Fruit fly (Drosophila melanogaster) whole organism, embryonic: Measurements from ENCODE around the gene CG31515.

Experiments
- Adf1 ChIP-seq: fragments of 200-800 bp; sonication (Bioruptor generic); IDR thresholded peaks from 2 replicates; pipeline ENCODE4 v1.3.6; 2022; ENCODE audit warnings: missing biosample characterization, missing genetic modification characterization
- Atf3 ChIP-seq: fragments of 200-800 bp; sonication (Bioruptor generic); optimal IDR thresholded peaks from 3 replicates; lab custom pipeline; 2016; ENCODE audit warnings: missing biosample characterization, missing genetic modification characterization
- CG10147 ChIP-seq: fragments of 200-800 bp; sonication (Bioruptor generic); optimal IDR thresholded peaks from 2 replicates; lab custom pipeline; 2019; ENCODE audit warnings: missing biosample characterization, mild to moderate bottlenecking, missing genetic modification characterization, moderate library complexity
- CG10321 ChIP-seq: fragments of 200-800 bp; sonication (Bioruptor generic); IDR thresholded peaks from 2 replicates; pipeline ENCODE4 v1.3.6; 2022; ENCODE audit warnings: missing biosample characterization, missing genetic modification characterization
- CG11695 ChIP-seq: fragments of 200-800 bp; sonication (Bioruptor generic); IDR thresholded peaks from 3 replicates; pipeline ENCODE4 v1.3.6; 2022; ENCODE audit warnings: missing biosample characterization, missing genetic modification characterization
- CG12071 ChIP-seq: fragments of 200-800 bp; sonication (Bioruptor generic); optimal IDR thresholded peaks from 3 replicates; lab custom pipeline; 2018; ENCODE audit warnings: missing biosample characterization, mild to moderate bottlenecking, missing genetic modification characterization
- CG12219 ChIP-seq: fragments of 200-800 bp; sonication (Bioruptor generic); optimal IDR thresholded peaks from 3 replicates; lab custom pipeline; 2018; ENCODE audit warnings: missing biosample characterization, mild to moderate bottlenecking, missing genetic modification characterization
- CG12299 ChIP-seq: fragments of 200-800 bp; sonication (Bioruptor generic); optimal IDR thresholded peaks from 2 replicates; lab custom pipeline; 2018; ENCODE audit warnings: missing biosample characterization, mild to moderate bottlenecking, missing genetic modification characterization
- CG12659 ChIP-seq: fragments of 200-800 bp; sonication (Bioruptor generic); optimal IDR thresholded peaks from 3 replicates; lab custom pipeline; 2017; ENCODE audit warnings: mild to moderate bottlenecking, missing biosample characterization, missing genetic modification reagents, missing genetic modification characterization
- CG16863 ChIP-seq: fragments of 200-800 bp; sonication (Bioruptor generic); optimal IDR thresholded peaks from 3 replicates; lab custom pipeline; 2016; ENCODE audit warnings: missing biosample characterization, missing genetic modification characterization
- CG17186 ChIP-seq: fragments of 200-800 bp; sonication (Bioruptor generic); optimal IDR thresholded peaks from 3 replicates; lab custom pipeline; 2017; ENCODE audit warnings: missing biosample characterization, missing genetic modification reagents, missing genetic modification characterization
- CG1792 ChIP-seq: fragments of 200-800 bp; sonication (Bioruptor generic); optimal IDR thresholded peaks from 2 replicates; lab custom pipeline; 2016; ENCODE audit warnings: missing biosample characterization, missing genetic modification characterization
- CG2712 ChIP-seq: fragments of 200-800 bp; optimal IDR thresholded peaks from 3 replicates; lab custom pipeline; 2019; ENCODE audit warnings: missing biosample characterization, mild to moderate bottlenecking, missing genetic modification characterization, moderate library complexity
- CG2889 ChIP-seq: fragments of 200-800 bp; sonication (Bioruptor generic); IDR thresholded peaks from 3 replicates; pipeline ENCODE4 v1.3.6; 2022; ENCODE audit warnings: missing biosample characterization, missing genetic modification characterization
- CG33213 ChIP-seq: fragments of 200-800 bp; sonication (Bioruptor generic); optimal IDR thresholded peaks from 3 replicates; lab custom pipeline; 2016; ENCODE audit warnings: missing biosample characterization, missing genetic modification characterization
- CG6689 ChIP-seq: fragments of 200-800 bp; sonication (Bioruptor generic); IDR thresholded peaks from 2 replicates; pipeline ENCODE4 v1.3.6; 2022; ENCODE audit warnings: missing biosample characterization, missing genetic modification characterization
- CG6813 ChIP-seq: fragments of 200-800 bp; sonication (Bioruptor generic); optimal IDR thresholded peaks from 2 replicates; lab custom pipeline; 2017; ENCODE audit warnings: missing biosample characterization, missing genetic modification characterization, mild to moderate bottlenecking, moderate library complexity, missing genetic modification reagents
- CG7271 ChIP-seq: fragments of 200-800 bp; sonication (Bioruptor generic); optimal IDR thresholded peaks from 2 replicates; lab custom pipeline; 2018; ENCODE audit warnings: missing biosample characterization, mild to moderate bottlenecking, missing genetic modification characterization, moderate library complexity
- CG7556 ChIP-seq: fragments of 200-800 bp; sonication (Bioruptor generic); optimal IDR thresholded peaks from 2 replicates; lab custom pipeline; 2017; ENCODE audit warnings: missing biosample characterization, mild to moderate bottlenecking, missing genetic modification characterization
- CG8924 ChIP-seq: fragments of 200-800 bp; optimal IDR thresholded peaks from 3 replicates; lab custom pipeline; 2019; ENCODE audit warnings: missing biosample characterization, mild to moderate bottlenecking, missing genetic modification characterization, moderate library complexity
- HLH3B ChIP-seq: fragments of 200-800 bp; sonication (Bioruptor generic); IDR thresholded peaks from 2 replicates; pipeline ENCODE4 v1.3.6; 2022; ENCODE audit warnings: missing biosample characterization, missing genetic modification characterization
- HLH4C ChIP-seq: fragments of 200-800 bp; sonication (Bioruptor generic); IDR thresholded peaks from 3 replicates; pipeline ENCODE4 v1.3.6; 2022; ENCODE audit warnings: missing biosample characterization, missing genetic modification characterization; ENCODE audit not compliant: partially characterized antibody
- Kr ChIP-seq: fragments of 200-800 bp; sonication (Bioruptor generic); optimal IDR thresholded peaks from 2 replicates; lab custom pipeline; 2017; ENCODE audit warnings: missing biosample characterization, mild to moderate bottlenecking, missing genetic modification characterization
- MESR4 ChIP-seq: fragments of 200-800 bp; sonication (Bioruptor generic); optimal IDR thresholded peaks from 2 replicates; lab custom pipeline; 2018; ENCODE audit warnings: missing biosample characterization, mild to moderate bottlenecking, missing genetic modification characterization, moderate library complexity
- Mrtf ChIP-seq: fragments of 200-800 bp; sonication (Bioruptor generic); IDR thresholded peaks from 3 replicates; pipeline ENCODE4 v1.3.6; 2022; ENCODE audit warnings: missing biosample characterization, missing genetic modification characterization
- Sry-β ChIP-seq: fragments of 200-800 bp; sonication (Bioruptor generic); optimal IDR thresholded peaks from 2 replicates; lab custom pipeline; 2018; ENCODE audit warnings: missing biosample characterization, mild to moderate bottlenecking, missing genetic modification characterization, moderate library complexity
- Taf1 ChIP-seq: fragments of 200-800 bp; sonication (Bioruptor generic); IDR thresholded peaks from 2 replicates; pipeline ENCODE4 v1.3.6; 2022; ENCODE audit warnings: missing biosample characterization, missing genetic modification characterization
- Trl ChIP-seq, 3 experiments: fragments of >200 bp in 2 of 3; fragments of 200-800 bp in 1 of 3; sonication (Bioruptor generic) in 1 of 3; optimal IDR thresholded peaks; 2 replicates in 1 of 3; 3 replicates in 2 of 3; lab custom pipeline; 2016 to 2017; ENCODE audit warnings: missing biosample characterization in 1 of 3, missing genetic modification characterization in 1 of 3
- al ChIP-seq: fragments of 200-800 bp; sonication (Bioruptor generic); IDR thresholded peaks from 2 replicates; pipeline ENCODE4 v1.3.6; 2022; ENCODE audit warnings: missing biosample characterization, missing genetic modification characterization
- aop ChIP-seq: fragments of 200-800 bp; sonication (Bioruptor generic); IDR thresholded peaks from 2 replicates; pipeline ENCODE4 v1.3.6; 2022; ENCODE audit warnings: missing biosample characterization, missing genetic modification characterization
- az2 ChIP-seq: fragments of 200-800 bp; sonication (Bioruptor generic); optimal IDR thresholded peaks from 3 replicates; lab custom pipeline; 2016; ENCODE audit warnings: missing biosample characterization, missing genetic modification characterization
- bigmax ChIP-seq: fragments of 200-800 bp; sonication (Bioruptor generic); optimal IDR thresholded peaks from 2 replicates; lab custom pipeline; 2018; ENCODE audit warnings: missing biosample characterization, mild to moderate bottlenecking, missing genetic modification characterization
- caup ChIP-seq: fragments of 200-800 bp; sonication (Bioruptor generic); optimal IDR thresholded peaks from 3 replicates; lab custom pipeline; 2017; ENCODE audit warnings: missing biosample characterization, mild to moderate bottlenecking, missing genetic modification characterization, moderate library complexity; ENCODE audit not compliant: severe bottlenecking
- chn ChIP-seq: fragments of 200-800 bp; sonication (Bioruptor generic); optimal IDR thresholded peaks from 2 replicates; lab custom pipeline; 2016; ENCODE audit warnings: missing biosample characterization, missing genetic modification characterization
- fd96Cb ChIP-seq: fragments of 200-800 bp; sonication (Bioruptor generic); optimal IDR thresholded peaks from 2 replicates; lab custom pipeline; 2018; ENCODE audit warnings: missing biosample characterization, mild to moderate bottlenecking, missing genetic modification characterization, moderate library complexity
- fru ChIP-seq: fragments of >200 bp; optimal IDR thresholded peaks from 2 replicates; lab custom pipeline; 2017
- gcm ChIP-seq: fragments of 200-800 bp; sonication (Bioruptor generic); optimal IDR thresholded peaks from 2 replicates; lab custom pipeline; 2019; ENCODE audit warnings: missing biosample characterization, mild to moderate bottlenecking, missing genetic modification characterization, moderate library complexity
- kay ChIP-seq: fragments of 200-800 bp; sonication (Bioruptor generic); optimal IDR thresholded peaks from 2 replicates; lab custom pipeline; 2016; ENCODE audit warnings: missing biosample characterization, missing genetic modification characterization
- mld ChIP-seq: fragments of 200-800 bp; sonication (Bioruptor generic); IDR thresholded peaks from 3 replicates; pipeline ENCODE4 v1.3.6; 2022; ENCODE audit warnings: missing biosample characterization, missing genetic modification characterization; ENCODE audit not compliant: partially characterized antibody
- odd ChIP-seq: fragments of 200-800 bp; sonication (Bioruptor generic); optimal IDR thresholded peaks from 2 replicates; lab custom pipeline; 2017; ENCODE audit warnings: missing biosample characterization, mild to moderate bottlenecking, missing genetic modification characterization
- p53 ChIP-seq: fragments of 200-800 bp; sonication (Bioruptor generic); optimal IDR thresholded peaks from 2 replicates; lab custom pipeline; 2016; ENCODE audit warnings: missing biosample characterization, missing genetic modification characterization
- pho ChIP-seq: fragments of 200-800 bp; sonication (Bioruptor generic); optimal IDR thresholded peaks from 2 replicates; lab custom pipeline; 2016; ENCODE audit warnings: missing biosample characterization, missing genetic modification characterization
- run ChIP-seq: fragments of 200-800 bp; sonication (Bioruptor generic); optimal IDR thresholded peaks from 3 replicates; lab custom pipeline; 2018; ENCODE audit warnings: missing biosample characterization, mild to moderate bottlenecking, missing genetic modification characterization
- schlank ChIP-seq: fragments of 200-800 bp; sonication (Bioruptor generic); optimal IDR thresholded peaks from 2 replicates; lab custom pipeline; 2018; ENCODE audit warnings: missing biosample characterization, mild to moderate bottlenecking, missing genetic modification characterization
- scrt ChIP-seq: fragments of 200-800 bp; sonication (Bioruptor generic); optimal IDR thresholded peaks from 2 replicates; lab custom pipeline; 2018; ENCODE audit warnings: missing biosample characterization, mild to moderate bottlenecking, missing genetic modification characterization, moderate library complexity
- slp2 ChIP-seq: fragments of 200-800 bp; sonication (Bioruptor generic); optimal IDR thresholded peaks from 2 replicates; lab custom pipeline; 2016; ENCODE audit warnings: missing biosample characterization, missing genetic modification characterization
- so ChIP-seq: fragments of 200-800 bp; sonication (Bioruptor generic); IDR thresholded peaks from 3 replicates; pipeline ENCODE4 v1.3.6; 2022; ENCODE audit warnings: missing biosample characterization, missing genetic modification characterization
- sr ChIP-seq: fragments of 200-800 bp; sonication (Bioruptor generic); IDR thresholded peaks from 3 replicates; pipeline ENCODE4 v1.3.6; 2022; ENCODE audit warnings: missing biosample characterization, missing genetic modification characterization
- tna ChIP-seq: fragments of 200-800 bp; sonication (Bioruptor generic); IDR thresholded peaks from 2 replicates; pipeline ENCODE4 v1.3.6; 2022; ENCODE audit warnings: missing biosample characterization, missing genetic modification characterization; ENCODE audit not compliant: partially characterized antibody
- unpg ChIP-seq: fragments of 200-800 bp; sonication (Bioruptor generic); optimal IDR thresholded peaks from 3 replicates; lab custom pipeline; 2018; ENCODE audit warnings: missing biosample characterization, mild to moderate bottlenecking, missing genetic modification characterization, moderate library complexity
- wor ChIP-seq: fragments of 200-800 bp; sonication (Bioruptor generic); IDR thresholded peaks from 2 replicates; pipeline ENCODE4 v1.3.6; 2022; ENCODE audit warnings: missing biosample characterization, missing genetic modification characterization

The CG31515 gene

DNA sequence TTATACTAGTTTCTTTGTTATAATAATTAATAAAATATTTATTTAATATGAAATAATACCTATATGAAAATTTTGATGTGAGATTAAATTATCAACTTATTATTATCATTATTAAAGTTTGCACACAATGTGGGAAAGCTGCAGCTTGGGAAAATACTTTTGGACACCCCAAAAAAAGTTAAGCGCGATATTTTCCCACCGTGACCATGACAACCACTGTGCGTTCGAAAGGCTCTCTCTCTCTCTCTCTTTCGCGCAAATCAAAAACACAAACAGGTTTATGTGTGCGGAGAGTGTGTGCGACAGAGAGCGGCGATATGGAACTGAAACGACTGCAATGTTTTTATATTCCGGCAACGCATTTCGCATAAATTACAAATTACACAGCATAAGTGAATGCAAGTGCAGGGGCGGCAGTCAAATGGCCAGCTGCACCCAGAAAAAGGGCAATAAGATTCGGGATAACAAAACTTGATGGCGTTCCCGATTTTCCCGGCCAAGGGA is 41.8 kb downstream of the CG31515 start (continued):
- TF ChIP-seq scrt (GFP tag; lab: Kevin White, UChicago) (no peak), CG6813 (GFP tag; lab: Kevin White, UChicago) (peak; percentile 11), sr (GFP tag; lab: Robert Waterston, UW) (no peak), Adf1 (GFP tag; lab: Robert Waterston, UW) (no peak), schlank (tag; lab: Kevin White, UChicago) (no peak), Taf1 (GFP tag; lab: Robert Waterston, UW) (no peak), unpg (peak; percentile 40), CG12071 (GFP tag; lab: Kevin White, UChicago) (no peak), kay (GFP tag; lab: Kevin White, UChicago) (peak; percentile 24), aop (GFP tag; lab: Robert Waterston, UW) (no peak), fru (lab: Kevin White, UChicago) (no peak), CG2712 (tag; lab: Kevin White, UChicago) (peak; percentile 79), CG33213 (GFP tag; lab: Kevin White, UChicago) (no peak), chn (GFP tag; lab: Kevin White, UChicago) (no peak), fd96Cb (peak; percentile 58), tna (GFP tag; lab: Robert Waterston, UW) (peak; percentile 47), bigmax (GFP tag; lab: Kevin White, UChicago) (no peak), CG6689 (GFP tag; lab: Robert Waterston, UW) (peak; percentile 62), CG7271 (tag; lab: Kevin White, UChicago) (no peak), CG17186 (GFP tag; lab: Kevin White, UChicago) (no peak), az2 (GFP tag; lab: Kevin White, UChicago) (peak; percentile 40), Trl (optimal IDR thresholded peaks at IDR 0.05; lab: Kevin White, UChicago) (peak in 1 of 2 experiments; percentile 57), Trl (GFP tag; optimal IDR thresholded peaks at IDR 0.05; lab: Kevin White, UChicago) (no peak), HLH4C (GFP tag; lab: Robert Waterston, UW) (no peak), CG12219 (GFP tag; lab: Kevin White, UChicago) (no peak), so (GFP tag; lab: Robert Waterston, UW) (no peak), HLH3B (GFP tag; lab: Robert Waterston, UW) (no peak), CG2889 (no peak), CG12659 (GFP tag; lab: Kevin White, UChicago) (peak; percentile 36), Kr (GFP tag; lab: Kevin White, UChicago) (peak; percentile 20), odd (GFP tag; lab: Kevin White, UChicago) (no peak), CG10321 (GFP tag; lab: Robert Waterston, UW) (no peak), gcm (GFP tag; lab: Kevin White, UChicago) (peak; percentile 35), CG11695 (GFP tag; lab: Robert Waterston, UW) (peak; percentile 61; the same call in 2 of the 3 replicates), caup (GFP tag; lab: Kevin White, UChicago) (peak; percentile 19), Sry-β (no peak), CG8924 (tag; lab: Kevin White, UChicago) (peak; percentile 71), CG16863 (GFP tag; lab: Kevin White, UChicago) (no peak), mld (GFP tag; lab: Robert Waterston, UW) (no peak), CG7556 (peak; percentile 53), CG12299 (tag; lab: Kevin White, UChicago) (no peak), pho (GFP tag; lab: Kevin White, UChicago) (no peak), slp2 (no peak), CG1792 (no peak), CG10147 (GFP tag; lab: Kevin White, UChicago) (peak; percentile 22), Mrtf (no peak), wor (no peak), p53 (GFP tag; lab: Kevin White, UChicago) (no peak), MESR4 (GFP tag; lab: Kevin White, UChicago) (no peak), run (tag; lab: Kevin White, UChicago) (peak; percentile 13), Atf3 (GFP tag; lab: Kevin White, UChicago) (no peak), al (peak; percentile 48)
